Worm (Caenorhabditis elegans) whole organism, L1 larva: ENCODE measurements around the gene oac-2.

Experiments
- dpl-1 ChIP-seq, 3 experiments: fragments of 150-350 bp in 2 of 3; sonication (generic microtip) in 1 of 3; optimal IDR thresholded peaks; 2 replicates each; lab custom pipeline; 2014 to 2017; ENCODE audit warnings: missing biosample characterization in 3 of 3, missing genetic modification characterization in 3 of 3, missing genetic modification reagents in 3 of 3
- efl-1 ChIP-seq, 4 experiments: fragments of 150-350 bp; optimal IDR thresholded peaks in 3 of 4; peaks in 1 of 4; 1 replicate in 1 of 4; 2 replicates in 3 of 4; lab custom pipeline; 2014; ENCODE audit warnings: missing biosample characterization in 2 of 4, missing genetic modification characterization in 2 of 4, missing genetic modification reagents in 2 of 4
- fkh-8 ChIP-seq: sonication (generic microtip); optimal IDR thresholded peaks from 2 replicates; lab custom pipeline; 2016; ENCODE audit warnings: mild to moderate bottlenecking, missing genetic modification characterization, missing compliant biosample characterization
- nhr-76 ChIP-seq: sonication (generic microtip); optimal IDR thresholded peaks from 2 replicates; lab custom pipeline; 2017; ENCODE audit warnings: missing biosample characterization, missing genetic modification characterization

- TF ChIP-seq nhr-76 (tag; lab: Kevin White, UChicago) (no peak), efl-1 (optimal IDR thresholded peaks at IDR 0.05; lab: Kevin White, UChicago) (no peak), efl-1 (GFP tag; optimal IDR thresholded peaks at IDR 0.05 in 1 of 2; lab: Kevin White, UChicago) (no peak), fkh-8 (tag; lab: Kevin White, UChicago) (no peak), dpl-1 (GFP tag; optimal IDR thresholded peaks at IDR 0.05; lab: Kevin White, UChicago) (no peak)
Observed at ce11 chrV:3449810-3450209, 25.1 kb downstream of the oac-2 start.
